Worm (Caenorhabditis elegans) whole organism, young adult: Measurements from ENCODE around the gene T06E8.2.

Experiments used
- B0019.2 ChIP-seq: fragments of 200-800 bp; sonication (Bioruptor generic); conservative IDR thresholded peaks from 2 replicates; pipeline ENCODE4 v1.3.6; 2022; ENCODE audit warnings: missing genetic modification reagents, missing genetic modification characterization, missing compliant biosample characterization
- B0261.1 ChIP-seq: sonication (generic microtip); optimal IDR thresholded peaks from 2 replicates; lab custom pipeline; 2016; ENCODE audit warnings: mild to moderate bottlenecking, missing genetic modification characterization, moderate library complexity, missing compliant biosample characterization
- B0336.3 ChIP-seq: fragments of 200-800 bp; sonication (Bioruptor generic); IDR thresholded peaks from 2 replicates; pipeline ENCODE4 v1.3.6; 2022; ENCODE audit warnings: missing genetic modification characterization, missing compliant biosample characterization
- C17E4.6 ChIP-seq: fragments of 200-800 bp; sonication (Bioruptor generic); IDR thresholded peaks from 2 replicates; pipeline ENCODE4 v1.3.6; 2022; ENCODE audit warnings: missing genetic modification reagents, missing genetic modification characterization, missing compliant biosample characterization
- F10E7.11 ChIP-seq: sonication (generic microtip); optimal IDR thresholded peaks from 2 replicates; lab custom pipeline; 2017; ENCODE audit warnings: mild to moderate bottlenecking, missing genetic modification characterization, moderate library complexity, missing compliant biosample characterization
- F23B12.7 ChIP-seq: sonication (generic microtip); optimal IDR thresholded peaks from 2 replicates; lab custom pipeline; 2017; ENCODE audit warnings: missing genetic modification characterization, mild to moderate bottlenecking, missing compliant biosample characterization, antibody characterized with exemption, moderate library complexity; ENCODE audit not compliant: insufficient read depth
- F49E8.2 ChIP-seq: sonication (generic microtip); optimal IDR thresholded peaks from 3 replicates; lab custom pipeline; 2017; ENCODE audit warnings: missing genetic modification characterization, mild to moderate bottlenecking, missing compliant biosample characterization, antibody characterized with exemption, moderate library complexity; ENCODE audit not compliant: insufficient read depth
- K12H6.12 ChIP-seq: fragments of 200-800 bp; sonication (Bioruptor generic); optimal IDR thresholded peaks from 2 replicates; lab custom pipeline; 2018; ENCODE audit warnings: mild to moderate bottlenecking, missing genetic modification characterization, missing compliant biosample characterization
- T26A5.8 ChIP-seq: sonication (generic microtip); optimal IDR thresholded peaks from 2 replicates; lab custom pipeline; 2016; ENCODE audit warnings: missing genetic modification characterization, missing compliant biosample characterization
- Y53G8AR.9 ChIP-seq: fragments of 200-800 bp; sonication (Bioruptor generic); conservative IDR thresholded peaks from 2 replicates; pipeline ENCODE4 v1.3.6; 2022; ENCODE audit warnings: missing genetic modification reagents, missing genetic modification characterization, missing compliant biosample characterization
- Y67H2A.10 ChIP-seq: fragments of 200-800 bp; sonication (Bioruptor generic); conservative IDR thresholded peaks from 2 replicates; pipeline ENCODE4 v1.3.6; 2022; ENCODE audit warnings: missing genetic modification reagents, missing genetic modification characterization, missing compliant biosample characterization
- Y95B8A.8 ChIP-seq: fragments of 200-800 bp; sonication (Bioruptor generic); IDR thresholded peaks from 2 replicates; pipeline ENCODE4 v1.3.6; 2022; ENCODE audit warnings: missing genetic modification reagents, missing genetic modification characterization, missing compliant biosample characterization
- aptf-2 ChIP-seq: fragments of 200-800 bp; sonication (Bioruptor generic); conservative IDR thresholded peaks from 2 replicates; pipeline ENCODE4 v1.3.6; 2022; ENCODE audit warnings: missing genetic modification reagents, missing genetic modification characterization, missing compliant biosample characterization
- athp-1 ChIP-seq: sonication (generic microtip); optimal IDR thresholded peaks from 2 replicates; lab custom pipeline; 2017; ENCODE audit warnings: mild to moderate bottlenecking, missing genetic modification characterization, missing compliant biosample characterization
- attf-6 ChIP-seq: fragments of 200-800 bp; sonication (Bioruptor generic); IDR thresholded peaks from 2 replicates; pipeline ENCODE4 v1.3.6; 2022; ENCODE audit warnings: missing genetic modification reagents, missing genetic modification characterization, missing compliant biosample characterization
- bed-2 ChIP-seq: fragments of 200-800 bp; sonication (Bioruptor generic); IDR thresholded peaks from 2 replicates; pipeline ENCODE4 v1.3.6; 2022; ENCODE audit warnings: missing genetic modification reagents, missing genetic modification characterization, missing compliant biosample characterization
- ccch-3 ChIP-seq: fragments of 200-800 bp; sonication (Bioruptor generic); optimal IDR thresholded peaks from 2 replicates; lab custom pipeline; 2018; ENCODE audit warnings: mild to moderate bottlenecking, missing genetic modification characterization, missing compliant biosample characterization
- cebp-1 ChIP-seq, 2 experiments: fragments of 200-800 bp in 1 of 2; sonication (Bioruptor generic) in 1 of 2; sonication (generic microtip) in 1 of 2; IDR thresholded peaks in 1 of 2; optimal IDR thresholded peaks in 1 of 2; 2 replicates each; pipeline versions ENCODE4 v1.3.6 to Lab custom; 2017 to 2022; ENCODE audit warnings: missing compliant biosample characterization in 2 of 2, missing genetic modification characterization in 2 of 2, mild to moderate bottlenecking in 1 of 2, missing genetic modification reagents in 1 of 2, moderate library complexity in 1 of 2
- ceh-27 ChIP-seq: fragments of 200-800 bp; sonication (Bioruptor generic); optimal IDR thresholded peaks from 2 replicates; lab custom pipeline; 2018; ENCODE audit warnings: mild to moderate bottlenecking, missing genetic modification characterization, moderate library complexity, missing compliant biosample characterization
- dox-1 ChIP-seq: fragments of 200-800 bp; sonication (Bioruptor generic); IDR thresholded peaks from 2 replicates; pipeline ENCODE4 v1.3.6; 2022; ENCODE audit warnings: missing genetic modification reagents, missing genetic modification characterization, missing compliant biosample characterization
- dpff-1 ChIP-seq: sonication (generic microtip); optimal IDR thresholded peaks from 2 replicates; lab custom pipeline; 2017; ENCODE audit warnings: mild to moderate bottlenecking, missing genetic modification characterization, missing compliant biosample characterization
- egl-18 ChIP-seq: fragments of 200-800 bp; sonication (Bioruptor generic); IDR thresholded peaks from 2 replicates; pipeline ENCODE4 v1.3.6; 2022; ENCODE audit warnings: missing genetic modification reagents, missing genetic modification characterization, missing compliant biosample characterization
- egl-44 ChIP-seq: fragments of 200-800 bp; sonication (Bioruptor generic); IDR thresholded peaks from 2 replicates; pipeline ENCODE4 v1.3.6; 2022; ENCODE audit warnings: missing genetic modification reagents, missing genetic modification characterization, missing compliant biosample characterization
- ekl-4 ChIP-seq: fragments of 200-800 bp; sonication (Bioruptor generic); IDR thresholded peaks from 2 replicates; pipeline ENCODE4 v1.3.6; 2022; ENCODE audit warnings: missing genetic modification reagents, missing genetic modification characterization, missing compliant biosample characterization
- ets-4 ChIP-seq: fragments of 200-800 bp; sonication (Bioruptor generic); optimal IDR thresholded peaks from 2 replicates; lab custom pipeline; 2018; ENCODE audit warnings: mild to moderate bottlenecking, missing genetic modification characterization, missing compliant biosample characterization
- hlh-26 ChIP-seq: fragments of 200-800 bp; sonication (Bioruptor generic); conservative IDR thresholded peaks from 2 replicates; pipeline ENCODE4 v1.3.6; 2022; ENCODE audit warnings: missing genetic modification reagents, missing genetic modification characterization, missing compliant biosample characterization
- hmg-1.2 ChIP-seq: fragments of 200-800 bp; sonication (Bioruptor generic); IDR thresholded peaks from 2 replicates; pipeline ENCODE4 v1.3.6; 2022; ENCODE audit warnings: missing genetic modification reagents, missing genetic modification characterization, missing compliant biosample characterization
- hmg-20 ChIP-seq: fragments of 200-800 bp; sonication (Bioruptor generic); IDR thresholded peaks from 2 replicates; pipeline ENCODE4 v1.3.6; 2022; ENCODE audit warnings: missing genetic modification reagents, missing genetic modification characterization, missing compliant biosample characterization
- hsf-1 ChIP-seq: fragments of 200-800 bp; sonication (Bioruptor generic); IDR thresholded peaks from 2 replicates; pipeline ENCODE4 v1.3.6; 2022; ENCODE audit warnings: missing genetic modification reagents, missing genetic modification characterization, missing compliant biosample characterization
- lin-35 ChIP-seq, 3 experiments: fragments of 150-350 bp in 2 of 3; sonication (generic microtip) in 1 of 3; optimal IDR thresholded peaks; 2 replicates each; lab custom pipeline; 2014 to 2018; ENCODE audit warnings: missing biosample characterization in 3 of 3, missing genetic modification characterization in 3 of 3, missing genetic modification reagents in 3 of 3
- lir-1 ChIP-seq: fragments of 200-800 bp; sonication (Bioruptor generic); conservative IDR thresholded peaks from 2 replicates; pipeline ENCODE4 v1.3.6; 2022; ENCODE audit warnings: missing genetic modification reagents, missing genetic modification characterization, missing compliant biosample characterization
- madf-10 ChIP-seq: sonication (generic microtip); optimal IDR thresholded peaks from 2 replicates; lab custom pipeline; 2016; ENCODE audit warnings: mild to moderate bottlenecking, missing genetic modification characterization, missing compliant biosample characterization
- mcd-1 ChIP-seq: fragments of 200-800 bp; sonication (Bioruptor generic); IDR thresholded peaks from 2 replicates; pipeline ENCODE4 v1.3.6; 2022; ENCODE audit warnings: missing genetic modification reagents, missing genetic modification characterization, missing compliant biosample characterization
- mxl-1 ChIP-seq: sonication (generic microtip); optimal IDR thresholded peaks from 2 replicates; lab custom pipeline; 2016; ENCODE audit warnings: missing genetic modification characterization, missing compliant biosample characterization
- nfya-2 ChIP-seq: fragments of 200-800 bp; sonication (Bioruptor generic); IDR thresholded peaks from 2 replicates; pipeline ENCODE4 v1.3.6; 2022; ENCODE audit warnings: missing genetic modification reagents, missing genetic modification characterization, missing compliant biosample characterization
- nhr-27 ChIP-seq: fragments of 200-800 bp; sonication (Bioruptor generic); optimal IDR thresholded peaks from 2 replicates; lab custom pipeline; 2018; ENCODE audit warnings: mild to moderate bottlenecking, missing genetic modification characterization, moderate library complexity, missing compliant biosample characterization
- nhr-80 ChIP-seq: sonication (generic microtip); optimal IDR thresholded peaks from 2 replicates; lab custom pipeline; 2016; ENCODE audit warnings: missing genetic modification characterization, missing compliant biosample characterization
- pbrm-1 ChIP-seq: fragments of 200-800 bp; sonication (Bioruptor generic); IDR thresholded peaks from 2 replicates; pipeline ENCODE4 v1.3.6; 2022; ENCODE audit warnings: missing genetic modification reagents, missing genetic modification characterization, missing compliant biosample characterization
- pha-4 ChIP-seq: fragments of 150-350 bp; sonication (generic microtip); optimal IDR thresholded peaks from 2 replicates; lab custom pipeline; 2014; ENCODE audit warnings: missing biosample characterization, missing genetic modification reagents, missing genetic modification characterization
- sdz-38 ChIP-seq: sonication (generic microtip); optimal IDR thresholded peaks from 2 replicates; lab custom pipeline; 2016; ENCODE audit warnings: missing genotype, missing genetic modification characterization, missing compliant biosample characterization
- snpc-1.1 ChIP-seq: sonication (generic microtip); optimal IDR thresholded peaks from 2 replicates; lab custom pipeline; 2017; ENCODE audit warnings: missing genetic modification characterization, mild to moderate bottlenecking, missing compliant biosample characterization, antibody characterized with exemption, moderate library complexity, missing genotype, missing genetic modification reagents; ENCODE audit not compliant: insufficient read depth
- snpc-4 ChIP-seq, 5 experiments: fragments of 150-350 bp in 1 of 5; sonication (generic microtip) in 4 of 5; optimal IDR thresholded peaks; 2 replicates each; lab custom pipeline; 2014 to 2018; ENCODE audit warnings: missing genetic modification characterization in 5 of 5, missing biosample characterization in 3 of 5, antibody characterized with exemption in 2 of 5, mild to moderate bottlenecking in 2 of 5, missing compliant biosample characterization in 2 of 5, missing genotype in 2 of 5, moderate library complexity in 2 of 5, missing genetic modification reagents in 1 of 5
- tbp1 ChIP-seq: fragments of 200-800 bp; sonication (Bioruptor generic); optimal IDR thresholded peaks from 2 replicates; lab custom pipeline; 2018; ENCODE audit warnings: mild to moderate bottlenecking, missing genetic modification characterization, missing compliant biosample characterization
- ztf-25 ChIP-seq: fragments of 200-800 bp; sonication (Bioruptor generic); IDR thresholded peaks from 2 replicates; pipeline ENCODE4 v1.3.6; 2022; ENCODE audit warnings: missing genetic modification reagents, missing genetic modification characterization, missing compliant biosample characterization
- ztf-28 ChIP-seq: fragments of 200-800 bp; sonication (Bioruptor generic); IDR thresholded peaks from 2 replicates; pipeline ENCODE4 v1.3.6; 2022; ENCODE audit warnings: missing genetic modification reagents, missing genetic modification characterization, missing compliant biosample characterization
- ztf-3 ChIP-seq: fragments of 200-800 bp; sonication (Bioruptor generic); optimal IDR thresholded peaks from 2 replicates; lab custom pipeline; 2018; ENCODE audit warnings: mild to moderate bottlenecking, missing genetic modification characterization, missing compliant biosample characterization

Gene T06E8.2

ce11 chrV:10041484-10041883, 5.3 kb upstream of the T06E8.2 start:
- TF ChIP-seq hmg-1.2 (GFP tag; lab: Robert Waterston, UW) (peak; percentile 12; the same call in 1 of the 2 replicates), ceh-27 (GFP tag; lab: Kevin White, UChicago) (peak; percentile 50), ztf-28 (0 out of 2 replicates have a peak, but pooled peaks have one; percentile 7), snpc-4 (GFP tag; optimal IDR thresholded peaks at IDR 0.05; lab: Kevin White, UChicago) (no peak), snpc-4 (tag; optimal IDR thresholded peaks at IDR 0.05; lab: Kevin White, UChicago) (no peak), cebp-1 (GFP tag; IDR thresholded peaks at IDR 0.05; lab: Robert Waterston, UW) (no peak), cebp-1 (tag; optimal IDR thresholded peaks at IDR 0.05; lab: Kevin White, UChicago) (peak; percentile 20), bed-2 (GFP tag; lab: Robert Waterston, UW) (no peak), ztf-3 (GFP tag; lab: Kevin White, UChicago) (no peak), egl-18 (GFP tag; lab: Robert Waterston, UW) (no peak), Y95B8A.8 (GFP tag; lab: Robert Waterston, UW) (no peak), aptf-2 (GFP tag; lab: Robert Waterston, UW) (no peak), pbrm-1 (GFP tag; lab: Robert Waterston, UW) (0 out of 2 replicates have a peak, but pooled peaks have one; percentile 40), nhr-80 (tag; lab: Kevin White, UChicago) (peak; percentile 9), lir-1 (GFP tag; lab: Robert Waterston, UW) (peak; percentile 92), Y53G8AR.9 (GFP tag; lab: Robert Waterston, UW) (no peak), K12H6.12 (tag; lab: Kevin White, UChicago) (peak; percentile 47), B0336.3 (no peak), lin-35 (GFP tag; optimal IDR thresholded peaks at IDR 0.05; lab: Kevin White, UChicago) (peak in 1 of 3 experiments; percentile 21), egl-44 (GFP tag; lab: Robert Waterston, UW) (no peak), hmg-20 (GFP tag; lab: Robert Waterston, UW) (no peak), C17E4.6 (no peak), ets-4 (GFP tag; lab: Kevin White, UChicago) (no peak)

- TF ChIP-seq nfya-2 = no peak
- TF ChIP-seq ztf-25 = no peak
- TF ChIP-seq mcd-1 = peak; percentile 59
- TF ChIP-seq sdz-38 = no peak
- no peak for TF ChIP-seq hlh-26 (GFP tag; lab: Robert Waterston, UW)
- no peak for TF ChIP-seq ekl-4 (GFP tag; lab: Robert Waterston, UW)
- no peak for TF ChIP-seq F10E7.11
- TF ChIP-seq Y67H2A.10 (GFP tag; lab: Robert Waterston, UW) = no peak
- TF ChIP-seq tbp1 (GFP tag; lab: Kevin White, UChicago) = peak; percentile 33
- TF ChIP-seq pha-4 (tag; lab: Kevin White, UChicago) = peak; percentile 62
- TF ChIP-seq hsf-1 = no peak
- TF ChIP-seq lin-35 (GFP tag; optimal IDR thresholded peaks at IDR 0.05; lab: Kevin White, UChicago) = peak in 1 of 3 experiments; percentile 28
- TF ChIP-seq nhr-27 (tag; lab: Kevin White, UChicago) = no peak
- no peak for TF ChIP-seq ccch-3 (GFP tag; lab: Kevin White, UChicago)
- TF ChIP-seq F23B12.7 (tag; lab: Kevin White, UChicago) = no peak
- TF ChIP-seq B0019.2 = no peak
- no peak for TF ChIP-seq F49E8.2 (tag; lab: Kevin White, UChicago)
- no peak for TF ChIP-seq aptf-2 (GFP tag; lab: Robert Waterston, UW)
- no peak for TF ChIP-seq snpc-1.1 (tag; lab: Kevin White, UChicago)
- TF ChIP-seq madf-10 (tag; lab: Kevin White, UChicago) = peak; percentile 47
- no peak for TF ChIP-seq B0261.1
- no peak for TF ChIP-seq athp-1 (tag; lab: Kevin White, UChicago)
- no peak for TF ChIP-seq attf-6
- TF ChIP-seq T26A5.8 = no peak
- TF ChIP-seq mxl-1 (tag; lab: Kevin White, UChicago) = no peak
- TF ChIP-seq dox-1 (GFP tag; lab: Robert Waterston, UW) = peak; percentile 69
- TF ChIP-seq dpff-1 = no peak
Observed at ce11 chrV:10039837-10040236, 3.6 kb upstream of the T06E8.2 start.
